Worm (Caenorhabditis elegans) whole organism, young adult: ENCODE measurements around the gene zen-4.
A peak's percentile ranks its signal among the peaks of the same experiment; 100 is the strongest.

Source experiments
- B0019.2 ChIP-seq: fragments of 200-800 bp; sonication (Bioruptor generic); conservative IDR thresholded peaks from 2 replicates; pipeline ENCODE4 v1.3.6; 2022; ENCODE audit warnings: missing genetic modification reagents, missing genetic modification characterization, missing compliant biosample characterization
- Y79H2A.3 ChIP-seq: fragments of 200-800 bp; sonication (Bioruptor generic); conservative IDR thresholded peaks from 2 replicates; pipeline ENCODE4 v1.3.6; 2022; ENCODE audit warnings: missing genetic modification reagents, missing genetic modification characterization, missing compliant biosample characterization
- cebp-2 ChIP-seq: fragments of 200-800 bp; sonication (Bioruptor generic); IDR thresholded peaks from 2 replicates; pipeline ENCODE4 v1.3.6; 2022; ENCODE audit warnings: missing genetic modification characterization, missing compliant biosample characterization
- dpl-1 ChIP-seq: fragments of 150-350 bp; optimal IDR thresholded peaks from 2 replicates; lab custom pipeline; 2014; ENCODE audit warnings: missing biosample characterization, missing genetic modification reagents, missing genetic modification characterization
- lag-1 ChIP-seq: fragments of 200-800 bp; sonication (Bioruptor generic); IDR thresholded peaks from 2 replicates; pipeline ENCODE4 v1.3.6; 2022; ENCODE audit warnings: missing genetic modification reagents, missing genetic modification characterization, missing compliant biosample characterization
- lsl-1 ChIP-seq: fragments of 200-800 bp; sonication (Bioruptor generic); optimal IDR thresholded peaks from 2 replicates; lab custom pipeline; 2018; ENCODE audit warnings: mild to moderate bottlenecking, missing genetic modification characterization, moderate library complexity, missing compliant biosample characterization
- nhr-179 ChIP-seq: sonication (generic microtip); optimal IDR thresholded peaks from 2 replicates; lab custom pipeline; 2016; ENCODE audit warnings: mild to moderate bottlenecking, missing genetic modification characterization, missing compliant biosample characterization
- nhr-90 ChIP-seq: sonication (generic microtip); optimal IDR thresholded peaks from 2 replicates; lab custom pipeline; 2016; ENCODE audit warnings: missing genotype, mild to moderate bottlenecking, missing genetic modification characterization, missing compliant biosample characterization
- snpc-1.3 ChIP-seq: sonication (generic microtip); optimal IDR thresholded peaks from 2 replicates; lab custom pipeline; 2017; ENCODE audit warnings: missing genetic modification characterization, mild to moderate bottlenecking, missing compliant biosample characterization, antibody characterized with exemption, moderate library complexity, missing genotype, missing genetic modification reagents; ENCODE audit not compliant: insufficient read depth
- unc-62 ChIP-seq: fragments of 150-350 bp; optimal IDR thresholded peaks from 2 replicates; lab custom pipeline; 2014; ENCODE audit warnings: missing biosample characterization, missing genetic modification reagents, missing genetic modification characterization

ce11 chrIV:6117741-6118265 lies at the start of gene zen-4:
- no peak for TF ChIP-seq unc-62 (GFP tag; lab: Kevin White, UChicago)
- TF ChIP-seq cebp-2 (GFP tag; lab: Robert Waterston, UW) = peak; percentile 76; the same call in 1 of the 2 replicates
- peak; percentile 86 for TF ChIP-seq snpc-1.3
- peak; percentile 86 for TF ChIP-seq lsl-1
- TF ChIP-seq nhr-90 (tag; lab: Kevin White, UChicago) = no peak
- no peak for TF ChIP-seq nhr-179 (tag; lab: Kevin White, UChicago)
- TF ChIP-seq Y79H2A.3 (GFP tag; lab: Robert Waterston, UW) = no peak
- peak; percentile 55 for TF ChIP-seq B0019.2
- peak; percentile 61 for TF ChIP-seq dpl-1 (GFP tag; lab: Kevin White, UChicago)
- no peak for TF ChIP-seq lag-1 (GFP tag; lab: Robert Waterston, UW)
